Worm (Caenorhabditis elegans) whole organism, mixed stage, embryonic: ENCODE measurements around the gene C33D9.10.
A peak's percentile ranks its signal among the peaks of the same experiment; 100 is the strongest.

ENCODE experiments used
- M03D4.4 ChIP-seq: sonication (generic microtip); optimal IDR thresholded peaks from 2 replicates; lab custom pipeline; 2017; ENCODE audit warnings: mild to moderate bottlenecking, missing genetic modification characterization, missing compliant biosample characterization
- bed-3 ChIP-seq: fragments of 200-800 bp; sonication (Bioruptor generic); optimal IDR thresholded peaks from 3 replicates; lab custom pipeline; 2018; ENCODE audit warnings: mild to moderate bottlenecking, missing genetic modification characterization, moderate library complexity, missing compliant biosample characterization
- blmp-1 ChIP-seq: fragments of 150-350 bp; optimal IDR thresholded peaks from 2 replicates; lab custom pipeline; 2014; ENCODE audit warnings: missing biosample characterization, missing genetic modification characterization
- ceh-39 ChIP-seq: fragments of 150-350 bp; optimal IDR thresholded peaks from 2 replicates; lab custom pipeline; 2014; ENCODE audit warnings: missing biosample characterization, missing genetic modification characterization
- ceh-83 ChIP-seq: fragments of 200-800 bp; sonication (Bioruptor generic); optimal IDR thresholded peaks from 2 replicates; lab custom pipeline; 2018; ENCODE audit warnings: mild to moderate bottlenecking, missing genetic modification characterization, missing compliant biosample characterization
- ces-1 ChIP-seq: fragments of 150-350 bp; optimal IDR thresholded peaks from 2 replicates; lab custom pipeline; 2014; ENCODE audit warnings: missing biosample characterization, missing genetic modification reagents, missing genetic modification characterization
- cnd-1 ChIP-seq: fragments of 200-800 bp; sonication (Bioruptor generic); optimal IDR thresholded peaks from 2 replicates; lab custom pipeline; 2018; ENCODE audit warnings: mild to moderate bottlenecking, missing genetic modification characterization, missing compliant biosample characterization
- drap-1 ChIP-seq: fragments of 200-800 bp; sonication (Bioruptor generic); optimal IDR thresholded peaks from 3 replicates; lab custom pipeline; 2018; ENCODE audit warnings: mild to moderate bottlenecking, missing genetic modification characterization, missing compliant biosample characterization
- elt-1 ChIP-seq: sonication (generic microtip); optimal IDR thresholded peaks from 2 replicates; lab custom pipeline; 2017; ENCODE audit warnings: missing genetic modification characterization, mild to moderate bottlenecking, missing compliant biosample characterization, antibody characterized with exemption, moderate library complexity, borderline replicate concordance; ENCODE audit not compliant: insufficient read depth
- elt-3 ChIP-seq: fragments of 150-350 bp; optimal IDR thresholded peaks from 2 replicates; lab custom pipeline; 2014; ENCODE audit warnings: missing biosample characterization, missing genetic modification characterization
- flh-1 ChIP-seq: fragments of 200-800 bp; sonication (Bioruptor generic); optimal IDR thresholded peaks from 2 replicates; lab custom pipeline; 2018; ENCODE audit warnings: mild to moderate bottlenecking, missing genetic modification characterization, moderate library complexity, missing compliant biosample characterization
- lin-13 ChIP-seq: fragments of 150-350 bp; optimal IDR thresholded peaks from 2 replicates; lab custom pipeline; 2014; ENCODE audit warnings: missing biosample characterization, missing genetic modification characterization
- lin-32 ChIP-seq: fragments of 200-800 bp; sonication (Bioruptor generic); optimal IDR thresholded peaks from 2 replicates; lab custom pipeline; 2018; ENCODE audit warnings: mild to moderate bottlenecking, missing genetic modification characterization, missing compliant biosample characterization
- lsy-2 ChIP-seq: fragments of 150-350 bp; optimal IDR thresholded peaks from 2 replicates; lab custom pipeline; 2014; ENCODE audit warnings: missing biosample characterization, missing genetic modification characterization
- mab-5 ChIP-seq: fragments of 150-350 bp; optimal IDR thresholded peaks from 2 replicates; lab custom pipeline; 2014; ENCODE audit warnings: missing biosample characterization, missing genetic modification characterization
- mep-1 ChIP-seq: fragments of 150-350 bp; optimal IDR thresholded peaks from 2 replicates; lab custom pipeline; 2017; ENCODE audit warnings: missing biosample characterization, missing genetic modification reagents, missing genetic modification characterization, inconsistent platforms
- mls-2 ChIP-seq: sonication (generic microtip); optimal IDR thresholded peaks from 2 replicates; lab custom pipeline; 2016; ENCODE audit warnings: mild to moderate bottlenecking, missing genetic modification characterization, moderate library complexity, missing compliant biosample characterization
- nhr-12 ChIP-seq: fragments of 150-350 bp; optimal IDR thresholded peaks from 2 replicates; lab custom pipeline; 2014; ENCODE audit warnings: missing biosample characterization, missing genetic modification characterization
- nhr-2 ChIP-seq: fragments of 150-350 bp; optimal IDR thresholded peaks from 2 replicates; lab custom pipeline; 2014; ENCODE audit warnings: missing biosample characterization, missing genetic modification characterization
- nhr-237 ChIP-seq: fragments of 150-350 bp; optimal IDR thresholded peaks from 2 replicates; lab custom pipeline; 2014; ENCODE audit warnings: missing biosample characterization, missing genetic modification characterization
- nhr-28 ChIP-seq: fragments of 150-350 bp; optimal IDR thresholded peaks from 2 replicates; lab custom pipeline; 2014; ENCODE audit warnings: missing biosample characterization, missing genetic modification characterization
- nhr-76 ChIP-seq: sonication (generic microtip); optimal IDR thresholded peaks from 2 replicates; lab custom pipeline; 2017; ENCODE audit warnings: missing biosample characterization, missing genetic modification characterization
- pha-4 ChIP-seq: fragments of 150-350 bp; optimal IDR thresholded peaks from 2 replicates; lab custom pipeline; 2018; ENCODE audit warnings: missing biosample characterization, missing genetic modification reagents, missing genetic modification characterization
- snpc-4 ChIP-seq: fragments of 150-350 bp; optimal IDR thresholded peaks from 2 replicates; lab custom pipeline; 2014; ENCODE audit warnings: missing biosample characterization, missing genetic modification characterization
- sptf-1 ChIP-seq: sonication (generic microtip); optimal IDR thresholded peaks from 2 replicates; lab custom pipeline; 2017; ENCODE audit warnings: mild to moderate bottlenecking, missing genetic modification characterization, moderate library complexity, missing compliant biosample characterization
- tbx-8 ChIP-seq: fragments of 200-800 bp; sonication (Bioruptor generic); optimal IDR thresholded peaks from 2 replicates; lab custom pipeline; 2018; ENCODE audit warnings: mild to moderate bottlenecking, missing genetic modification characterization, moderate library complexity, missing compliant biosample characterization
- unc-120 ChIP-seq: sonication (generic microtip); optimal IDR thresholded peaks from 2 replicates; lab custom pipeline; 2017; ENCODE audit warnings: missing genetic modification characterization, missing compliant biosample characterization; ENCODE audit not compliant: poor library complexity, severe bottlenecking
- unc-39 ChIP-seq: fragments of 150-350 bp; optimal IDR thresholded peaks from 2 replicates; lab custom pipeline; 2014; ENCODE audit warnings: missing biosample characterization, missing genetic modification characterization
- unc-62 ChIP-seq: fragments of 150-350 bp; optimal IDR thresholded peaks from 2 replicates; lab custom pipeline; 2014; ENCODE audit warnings: missing biosample characterization, missing genetic modification reagents, missing genetic modification characterization
- zip-8 ChIP-seq: fragments of 150-350 bp; optimal IDR thresholded peaks from 2 replicates; lab custom pipeline; 2014; ENCODE audit warnings: missing biosample characterization, missing genetic modification characterization
- ztf-11 ChIP-seq: fragments of 150-350 bp; optimal IDR thresholded peaks from 2 replicates; lab custom pipeline; 2014; ENCODE audit warnings: missing biosample characterization, missing genetic modification characterization

Gene C33D9.10

DNA sequence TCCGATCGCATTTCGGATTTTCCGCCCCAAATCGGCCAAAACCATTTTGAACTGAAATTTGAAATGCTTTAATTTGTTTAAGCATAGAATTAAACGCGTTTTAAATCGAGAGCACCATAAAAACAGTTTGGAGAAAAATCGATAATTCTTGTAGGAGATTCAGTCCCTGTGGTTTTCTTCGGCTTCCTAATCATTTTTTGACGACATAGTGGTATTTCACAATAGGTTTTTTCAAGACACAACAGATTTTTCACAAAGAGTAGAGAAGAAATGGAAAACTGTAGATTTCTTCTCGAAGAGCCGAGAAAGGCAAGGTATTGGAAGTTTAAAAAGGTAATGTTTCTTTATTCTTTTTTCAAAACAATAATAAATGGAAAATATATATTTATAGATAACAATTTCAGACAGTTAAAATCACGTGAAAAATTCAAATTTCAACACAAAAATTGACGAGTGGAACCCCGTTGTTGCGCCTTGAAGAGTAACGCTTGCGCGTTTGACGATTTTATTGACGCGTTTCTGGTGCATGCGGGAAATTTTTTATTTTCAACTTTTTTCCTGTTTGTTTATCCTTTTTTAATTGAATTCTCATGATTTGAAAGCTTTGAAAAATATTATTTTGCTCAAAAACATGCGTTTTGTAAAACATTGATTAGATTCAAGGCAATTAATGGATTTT lies 44.2 kb downstream of the C33D9.10 start, which contains the start of gene F21D5.7:
Gene F21D5.7, minus strand, starts transcription at position 51 of the 679 bp plus-strand sequence.
- TF ChIP-seq lin-32 (GFP tag; lab: Kevin White, UChicago) (no peak), ces-1 (GFP tag; lab: Kevin White, UChicago) (peak; percentile 28), pha-4 (tag; lab: Kevin White, UChicago) (peak; percentile 36), sptf-1 (tag; lab: Kevin White, UChicago) (peak; percentile 31), lsy-2 (peak; percentile 65), blmp-1 (tag; lab: Kevin White, UChicago) (no peak), lin-13 (tag; lab: Kevin White, UChicago) (peak; percentile 1), mep-1 (tag; lab: Kevin White, UChicago) (peak; percentile 49), nhr-237 (tag; lab: Kevin White, UChicago) (peak; percentile 33)

- TF ChIP-seq nhr-28 (tag; lab: Kevin White, UChicago) = no peak
- no peak for TF ChIP-seq pha-4 (tag; lab: Kevin White, UChicago)
- no peak for TF ChIP-seq unc-62
- no peak for TF ChIP-seq unc-39 (tag; lab: Kevin White, UChicago)
- TF ChIP-seq unc-120 (tag; lab: Kevin White, UChicago) = no peak
- TF ChIP-seq nhr-12 (tag; lab: Kevin White, UChicago) = no peak
- no peak for TF ChIP-seq nhr-237 (tag; lab: Kevin White, UChicago)
- TF ChIP-seq lin-13 (tag; lab: Kevin White, UChicago) = no peak
- TF ChIP-seq sptf-1 (tag; lab: Kevin White, UChicago) = no peak
- TF ChIP-seq flh-1 (GFP tag; lab: Kevin White, UChicago) = no peak
- TF ChIP-seq elt-1 (tag; lab: Kevin White, UChicago) = no peak
- TF ChIP-seq zip-8 = no peak
- TF ChIP-seq nhr-76 (tag; lab: Kevin White, UChicago) = no peak
- no peak for TF ChIP-seq drap-1 (GFP tag; lab: Kevin White, UChicago)
- no peak for TF ChIP-seq nhr-2 (tag; lab: Kevin White, UChicago)
- no peak for TF ChIP-seq bed-3 (GFP tag; lab: Kevin White, UChicago)
- TF ChIP-seq, all 35 proteins: peak for 0
Observed at ce11 chrIV:8740952-8741438, 47.0 kb downstream of the C33D9.10 start, which contains the start of gene F21D5.6. Gene F21D5.6 (minus strand): TSS chrIV:8741388.

- TF ChIP-seq cnd-1 (tag; lab: Kevin White, UChicago) (no peak), nhr-2 (tag; lab: Kevin White, UChicago) (no peak), nhr-12 (tag; lab: Kevin White, UChicago) (no peak), unc-120 (tag; lab: Kevin White, UChicago) (no peak), nhr-237 (tag; lab: Kevin White, UChicago) (no peak), sptf-1 (tag; lab: Kevin White, UChicago) (no peak), tbx-8 (no peak), blmp-1 (tag; lab: Kevin White, UChicago) (no peak), unc-62 (no peak), mls-2 (tag; lab: Kevin White, UChicago) (no peak), ces-1 (GFP tag; lab: Kevin White, UChicago) (no peak), snpc-4 (tag; lab: Kevin White, UChicago) (no peak), ceh-83 (GFP tag; lab: Kevin White, UChicago) (no peak), mep-1 (tag; lab: Kevin White, UChicago) (no peak)
Observed at ce11 chrIV:8739926-8740325, 48.0 kb downstream of the C33D9.10 start, which contains the start of gene mrps-33. Gene mrps-33 (minus strand): TSS chrIV:8740026.

DNA sequence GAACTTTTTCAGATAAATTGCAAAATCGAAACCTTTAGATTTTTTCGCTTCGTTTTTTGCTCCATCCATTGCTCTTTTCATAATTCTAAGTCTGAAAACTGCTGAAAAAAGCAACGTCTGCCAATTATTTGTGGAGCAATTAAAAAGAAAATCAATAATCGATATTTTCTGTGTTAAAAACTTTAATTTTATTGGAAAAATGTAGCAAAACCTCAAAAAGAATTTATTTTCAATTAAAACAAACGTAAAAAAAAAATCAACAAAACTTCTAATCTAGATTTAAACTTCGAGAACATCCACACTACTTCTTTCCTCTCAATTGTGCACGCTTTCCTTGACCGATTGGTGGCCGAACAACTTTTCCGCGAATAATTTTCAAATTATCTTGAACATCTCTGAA lies 48.7 kb downstream of the C33D9.10 start, which contains the start of gene F21D5.5:
Gene F21D5.5, minus strand, starts transcription at position 101 of the 400 bp plus-strand sequence.
- no peak for TF ChIP-seq M03D4.4 (tag; lab: Kevin White, UChicago)
- no peak for TF ChIP-seq pha-4 (tag; lab: Kevin White, UChicago)
- TF ChIP-seq zip-8 = no peak
- TF ChIP-seq, all 35 proteins: peak for 0

DNA sequence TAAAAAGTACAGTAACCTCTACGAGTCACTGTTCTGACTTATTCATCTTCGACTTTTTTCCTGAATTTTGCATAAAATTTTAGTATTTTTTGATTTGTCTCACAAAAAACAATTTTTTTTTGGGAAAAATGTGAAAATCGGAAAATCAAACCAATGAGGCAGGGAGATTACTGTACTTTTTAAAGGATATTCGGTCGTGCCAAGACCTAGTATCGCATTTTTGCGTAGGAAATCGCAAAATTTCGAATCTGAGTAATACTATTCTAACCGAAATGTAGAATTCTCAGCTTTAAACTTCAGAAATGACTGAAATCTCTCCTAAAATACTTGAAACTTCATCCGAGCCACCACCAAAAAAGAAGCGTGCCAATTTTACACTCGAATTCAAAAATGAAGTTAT lies 50.2 kb downstream of the C33D9.10 start, which contains the start of gene F21D5.4:
Gene F21D5.4, plus strand, starts transcription at position 301 of the 400 bp plus-strand sequence.
- TF ChIP-seq lsy-2 (no peak), tbx-8 (no peak), mab-5 (tag; lab: Kevin White, UChicago) (no peak), ceh-83 (GFP tag; lab: Kevin White, UChicago) (no peak), ztf-11 (tag; lab: Kevin White, UChicago) (no peak), pha-4 (tag; lab: Kevin White, UChicago) (no peak), lin-13 (tag; lab: Kevin White, UChicago) (no peak), elt-1 (tag; lab: Kevin White, UChicago) (no peak), ceh-39 (tag; lab: Kevin White, UChicago) (no peak), nhr-76 (tag; lab: Kevin White, UChicago) (no peak), lin-32 (GFP tag; lab: Kevin White, UChicago) (no peak), M03D4.4 (tag; lab: Kevin White, UChicago) (no peak), unc-39 (tag; lab: Kevin White, UChicago) (no peak), bed-3 (GFP tag; lab: Kevin White, UChicago) (no peak), snpc-4 (tag; lab: Kevin White, UChicago) (no peak), elt-3 (tag; lab: Kevin White, UChicago) (no peak)
